Worm (Caenorhabditis elegans): ENCODE measurements around the gene srg-50.
"Not testable (repeated sequence)": the region's sequence is repeated elsewhere in the genome, so short reads cannot be mapped to it uniquely, and the experiment has no call there.

DNA sequence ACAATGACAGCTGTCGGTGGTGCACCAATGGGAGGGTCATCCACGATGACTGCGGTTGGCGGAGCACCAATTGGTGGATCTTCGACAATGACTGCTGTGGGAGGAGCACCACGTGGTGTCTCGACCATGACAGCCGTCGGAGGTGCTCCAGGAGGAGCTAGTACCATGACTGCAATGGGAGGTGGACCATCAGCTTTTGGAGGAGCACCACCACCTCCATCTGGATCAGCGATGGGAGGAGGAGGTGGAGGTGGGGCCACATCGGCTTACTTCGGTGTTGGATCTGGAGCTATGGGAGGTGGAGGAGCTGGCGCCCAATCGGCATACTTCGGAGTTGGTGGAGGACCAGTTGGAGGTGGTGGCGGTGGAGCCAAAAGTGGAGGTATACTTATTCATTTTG, 37.3 kb upstream of the srg-50 start:
- TF ChIP-seq R02D3.7 (tag; optimal IDR thresholded peaks at IDR 0.05); nhr-76 (tag; optimal IDR thresholded peaks at IDR 0.05); lin-39 (tag; optimal IDR thresholded peaks at IDR 0.05); ama-1 (optimal IDR thresholded peaks at IDR 0.05); snpc-4 (tag; optimal IDR thresholded peaks at IDR 0.05); egl-27 (tag; optimal IDR thresholded peaks at IDR 0.05); mdl-1 (tag; optimal IDR thresholded peaks at IDR 0.05); zag-1 (tag; optimal IDR thresholded peaks at IDR 0.05); dve-1 (tag; optimal IDR thresholded peaks at IDR 0.05; ENCODE audit: insufficient read depth); ceh-82 (tag; optimal IDR thresholded peaks at IDR 0.05); lin-13 (GFP tag; optimal IDR thresholded peaks at IDR 0.05); unc-62 (GFP tag; optimal IDR thresholded peaks at IDR 0.05 in 1 of 2); unc-62 (tag; optimal IDR thresholded peaks at IDR 0.05); nhr-48 (tag; optimal IDR thresholded peaks at IDR 0.05); fos-1 (tag; optimal IDR thresholded peaks at IDR 0.05): not testable (repeated sequence)
